Worm (Caenorhabditis elegans): ENCODE results near the gene T24C2.5.
A peak's percentile ranks its signal among the peaks of the same experiment; 100 is the strongest.

ce11 chrX:14561416-14561973 is 27.3 kb downstream of the T24C2.5 start:
- TF ChIP-seq unc-62 (GFP tag; optimal IDR thresholded peaks at IDR 0.05) (peak; percentile 11), sem-2 (GFP tag; optimal IDR thresholded peaks at IDR 0.05) (no peak), nhr-237 (tag; optimal IDR thresholded peaks at IDR 0.05) (peak; percentile 5), lin-32 (GFP tag; optimal IDR thresholded peaks at IDR 0.05) (no peak), ces-1 (GFP tag; optimal IDR thresholded peaks at IDR 0.05) (peak; percentile 64)
